Fruit fly (Drosophila melanogaster) S2 (cell line): Measurements from ENCODE around the gene CG2681.

Experiments used
- CG8478 ChIP-seq: fragments of >200 bp; optimal IDR thresholded peaks from 2 replicates; lab custom pipeline; 2018
- CTCF ChIP-seq, 2 experiments: fragments of >200 bp; optimal IDR thresholded peaks; 2 replicates each; lab custom pipeline; 2018

DNA sequence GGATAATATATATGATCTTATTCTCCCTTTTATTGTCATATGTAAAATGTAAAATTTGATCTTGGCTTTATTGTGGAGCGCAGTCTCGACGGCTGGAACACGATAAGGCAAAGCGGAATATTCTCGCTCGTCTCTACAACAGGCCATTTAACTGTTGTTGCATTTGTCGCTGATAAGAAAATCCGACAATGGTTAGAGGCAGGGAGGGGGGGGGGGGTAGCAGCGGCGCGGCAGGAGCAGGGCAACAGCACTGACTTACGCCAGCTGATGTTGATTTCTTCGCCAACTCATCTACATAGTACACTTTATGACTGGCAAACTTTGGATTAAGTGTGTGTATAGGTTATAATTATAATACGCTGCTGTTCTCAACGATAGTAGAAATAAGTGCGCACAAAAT lies 46.7 kb upstream of the CG2681 start:
- no peak for TF ChIP-seq CG8478 (lab: Kevin White, UChicago)
- no peak for TF ChIP-seq CTCF (optimal IDR thresholded peaks at IDR 0.05; lab: Kevin White, UChicago)
